Fruit fly (Drosophila melanogaster) ovary, adult (tissue): ENCODE measurements around the gene CG13793.
"Not testable (repeated sequence)": the region's sequence is repeated elsewhere in the genome, so short reads cannot be mapped to it uniquely, and the experiment has no call there.

ENCODE experiments used
- CG17801 ChIP-seq: fragments of 200-800 bp; optimal IDR thresholded peaks from 2 replicates; lab custom pipeline; 2019; ENCODE audit warnings: missing biosample characterization, mild to moderate bottlenecking, missing genetic modification characterization, moderate library complexity; ENCODE audit not compliant: partially characterized antibody

CG13793 gene

dm6 chr2L:7719387-7719786 is at the start of gene CG13793:
TSS of gene CG13793 (minus strand) at chr2L:7719487.
- TF ChIP-seq CG17801 (GFP tag; lab: Kevin White, UChicago): no peak

DNA sequence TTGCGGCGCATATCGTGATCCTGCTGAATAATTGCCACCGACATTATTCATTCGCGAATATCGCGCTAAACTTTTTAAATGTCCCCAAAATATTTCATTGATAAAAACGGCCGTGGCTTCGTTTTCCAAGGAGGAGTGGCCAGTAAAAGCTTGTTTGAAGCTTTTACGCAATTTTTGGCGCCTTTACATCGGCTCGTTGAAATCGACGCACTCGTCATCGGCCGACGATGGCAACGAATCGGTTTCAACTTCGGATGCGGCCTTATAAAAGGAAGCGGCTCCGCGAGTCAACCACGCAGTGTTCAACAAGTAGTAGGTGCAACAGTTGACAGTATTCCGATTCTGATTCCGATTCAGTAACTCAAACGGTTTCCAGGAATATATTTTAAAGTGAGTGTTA is 48.0 kb upstream of the CG13793 start, which contains the start of gene CG7191:
TSS of gene CG7191 (plus strand) at position 301 of the 400 bp plus-strand sequence.
- no peak for TF ChIP-seq CG17801 (GFP tag; lab: Kevin White, UChicago)

DNA sequence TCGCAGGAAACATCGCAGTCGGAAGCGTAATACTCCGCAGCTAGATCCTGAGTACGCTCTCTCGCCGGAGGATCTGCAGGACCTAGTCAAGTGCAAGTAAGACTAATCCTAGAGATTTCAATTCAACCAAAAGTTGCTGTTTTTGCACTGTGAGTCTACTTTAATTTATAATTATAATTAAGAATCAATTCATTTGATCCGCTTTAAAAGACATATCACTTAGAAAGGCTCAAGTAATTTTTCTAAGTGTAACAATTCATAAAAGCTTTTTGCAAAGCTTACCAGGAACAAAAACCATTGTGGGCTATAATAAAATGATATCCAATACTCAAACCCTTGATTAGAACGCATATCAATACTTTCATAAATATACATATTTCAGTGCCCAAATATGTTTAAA is 37.5 kb upstream of the CG13793 start:
- no peak for TF ChIP-seq CG17801 (GFP tag; lab: Kevin White, UChicago)

DNA sequence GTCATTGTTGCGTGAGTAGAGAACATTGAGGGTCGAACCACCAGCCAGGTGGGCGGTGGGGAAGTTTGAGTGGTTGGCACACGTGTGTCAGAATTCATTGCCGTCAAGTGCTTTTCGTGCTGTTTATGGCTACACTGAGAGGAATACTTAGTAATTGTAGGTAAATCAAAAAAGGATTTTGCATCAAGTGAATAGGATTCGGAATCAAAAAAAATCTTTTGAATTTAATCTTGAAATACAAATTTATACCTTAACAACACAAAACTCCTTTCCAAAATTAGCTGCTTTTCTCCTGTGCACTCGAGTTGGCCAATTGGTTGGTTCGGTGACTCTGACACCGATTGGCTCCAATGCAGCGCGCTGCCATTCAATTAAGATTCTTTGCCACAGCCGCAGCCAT is 35.3 kb upstream of the CG13793 start:
- no peak for TF ChIP-seq CG17801 (GFP tag; lab: Kevin White, UChicago)

DNA sequence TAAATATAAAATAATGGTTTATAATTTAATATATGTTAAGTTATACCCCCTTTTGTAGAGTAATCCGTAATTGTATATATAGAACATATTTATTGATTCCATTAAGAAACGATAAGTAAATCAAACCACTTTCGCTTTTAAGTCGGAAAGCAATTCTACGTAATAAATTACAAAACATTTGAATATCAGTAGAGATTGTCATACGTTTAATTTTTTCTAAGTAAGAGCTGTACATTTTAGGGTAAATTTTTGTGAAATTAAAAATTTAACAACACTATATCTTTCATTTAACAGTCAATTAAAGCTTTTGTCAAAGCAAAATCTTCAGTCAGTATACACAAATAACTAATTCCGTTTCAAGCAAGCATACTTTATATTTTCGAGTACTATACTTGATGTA is 34.6 kb upstream of the CG13793 start, which contains the start of gene CG46025:
TSS of gene CG46025 (plus strand) at position 301 of the 400 bp plus-strand sequence.
- TF ChIP-seq CG17801 (GFP tag; lab: Kevin White, UChicago): no peak

dm6 chr2L:7753086-7753485 is 33.8 kb upstream of the CG13793 start, which contains the start of gene CG7203:
TSS of gene CG7203 (minus strand) at chr2L:7753186.
- no peak for TF ChIP-seq CG17801 (GFP tag; lab: Kevin White, UChicago)

- no peak for TF ChIP-seq CG17801 (GFP tag; lab: Kevin White, UChicago)
These were observed 31.4 kb upstream of the CG13793 start for dm6 chr2L:7750631-7751161.

DNA sequence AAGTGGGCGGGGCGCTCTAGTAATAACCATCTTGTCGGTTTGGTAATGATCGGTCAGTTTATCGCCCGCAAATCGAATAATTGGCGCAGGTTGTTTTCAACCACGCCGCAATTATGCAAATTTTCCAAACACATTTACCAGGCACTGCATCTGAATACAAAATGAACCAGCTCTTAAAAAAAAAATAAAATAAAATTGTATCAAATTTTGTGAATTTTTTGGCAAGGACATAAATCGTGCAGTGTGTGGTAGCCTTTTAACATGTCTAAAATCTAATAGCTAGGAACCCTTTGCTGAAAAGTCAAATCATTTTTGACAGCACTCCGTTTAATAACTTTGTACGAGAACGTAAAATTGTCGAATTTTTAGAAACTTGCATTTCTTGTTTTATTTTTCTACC is 27.7 kb upstream of the CG13793 start, which contains the start of gene ATPsynGL:
TSS of gene ATPsynGL (plus strand) at position 301 of the 400 bp plus-strand sequence.
- no peak for TF ChIP-seq CG17801 (GFP tag; lab: Kevin White, UChicago)

DNA sequence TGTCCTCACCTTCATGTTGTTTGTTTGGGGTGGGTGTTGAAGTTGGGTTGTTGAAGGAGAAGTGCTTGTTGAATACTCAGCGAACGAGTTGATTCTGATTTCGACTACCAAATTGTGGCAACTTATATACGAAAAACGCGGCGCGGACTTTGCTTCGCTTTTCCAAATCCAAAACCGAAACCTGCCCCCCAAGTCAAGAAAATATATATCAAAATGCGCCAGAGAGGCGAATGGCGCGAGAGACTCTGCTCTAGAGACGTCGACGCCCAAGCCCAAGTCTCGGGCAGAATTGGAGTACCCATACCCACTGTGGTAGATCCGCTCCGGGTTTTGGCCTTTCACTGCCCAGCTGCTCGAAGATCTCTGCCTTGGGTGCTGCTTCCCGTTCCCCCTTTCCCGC is 25.5 kb upstream of the CG13793 start, which contains the start of gene CG7214:
TSS of gene CG7214 (minus strand) at position 101 of the 400 bp plus-strand sequence.
- TF ChIP-seq CG17801 (GFP tag; lab: Kevin White, UChicago): no peak

DNA sequence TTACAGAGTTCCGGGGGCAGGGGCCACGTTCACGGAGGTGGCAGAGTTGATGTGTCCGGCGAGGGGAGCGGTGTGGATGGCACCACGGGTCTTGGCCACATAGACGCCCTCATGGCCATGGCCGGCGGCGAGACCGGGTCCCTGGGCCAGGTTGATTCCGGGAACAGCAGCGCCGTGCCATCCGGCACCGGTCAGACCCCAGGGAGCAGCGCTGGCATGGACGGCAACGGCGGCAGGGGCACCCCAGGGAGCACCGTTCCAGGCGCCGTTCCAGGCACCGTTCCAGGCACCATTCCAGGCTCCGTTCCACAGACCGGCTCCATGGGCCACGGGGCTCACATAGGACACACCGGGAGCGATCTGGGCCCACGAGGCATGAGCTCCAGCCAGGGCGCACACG is 24.9 kb upstream of the CG13793 start:
- TF ChIP-seq CG17801 (GFP tag; lab: Kevin White, UChicago): no peak

- TF ChIP-seq CG17801 (GFP tag; lab: Kevin White, UChicago): no peak
These were observed 22.1 kb upstream of the CG13793 start, which contains the start of gene Acp1 for dm6 chr2L:7741437-7741836. TSS of gene Acp1 (minus strand) at chr2L:7741537.

- TF ChIP-seq CG17801 (GFP tag; lab: Kevin White, UChicago): not testable (repeated sequence)
These were observed 19.4 kb upstream of the CG13793 start, which contains the start of gene CG31904 for dm6 chr2L:7738709-7739108. TSS of gene CG31904 (minus strand) at chr2L:7738809.

DNA sequence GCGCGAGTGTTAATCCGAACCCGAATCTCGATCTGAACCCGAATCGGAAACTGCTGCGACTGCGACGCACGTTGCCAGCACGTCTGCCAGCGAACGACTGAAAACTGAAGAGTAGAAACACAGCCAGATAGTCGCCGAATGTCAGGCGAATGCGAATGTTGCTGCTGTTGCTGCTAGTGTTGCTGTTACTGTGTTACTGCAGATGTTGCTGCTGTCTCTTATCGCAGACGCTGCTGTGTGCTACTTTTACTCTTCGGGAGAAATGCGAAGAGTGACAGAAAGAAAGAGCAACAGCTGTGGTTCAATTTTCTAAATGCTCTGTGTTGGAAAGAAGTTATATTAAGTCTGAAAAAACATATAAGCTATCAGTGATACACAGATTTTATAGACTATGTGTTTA is 13.3 kb upstream of the CG13793 start, which contains the start of gene CG13796:
TSS of gene CG13796 (minus strand) at position 101 of the 400 bp plus-strand sequence.
- TF ChIP-seq CG17801 (GFP tag; lab: Kevin White, UChicago): not testable (repeated sequence)

DNA sequence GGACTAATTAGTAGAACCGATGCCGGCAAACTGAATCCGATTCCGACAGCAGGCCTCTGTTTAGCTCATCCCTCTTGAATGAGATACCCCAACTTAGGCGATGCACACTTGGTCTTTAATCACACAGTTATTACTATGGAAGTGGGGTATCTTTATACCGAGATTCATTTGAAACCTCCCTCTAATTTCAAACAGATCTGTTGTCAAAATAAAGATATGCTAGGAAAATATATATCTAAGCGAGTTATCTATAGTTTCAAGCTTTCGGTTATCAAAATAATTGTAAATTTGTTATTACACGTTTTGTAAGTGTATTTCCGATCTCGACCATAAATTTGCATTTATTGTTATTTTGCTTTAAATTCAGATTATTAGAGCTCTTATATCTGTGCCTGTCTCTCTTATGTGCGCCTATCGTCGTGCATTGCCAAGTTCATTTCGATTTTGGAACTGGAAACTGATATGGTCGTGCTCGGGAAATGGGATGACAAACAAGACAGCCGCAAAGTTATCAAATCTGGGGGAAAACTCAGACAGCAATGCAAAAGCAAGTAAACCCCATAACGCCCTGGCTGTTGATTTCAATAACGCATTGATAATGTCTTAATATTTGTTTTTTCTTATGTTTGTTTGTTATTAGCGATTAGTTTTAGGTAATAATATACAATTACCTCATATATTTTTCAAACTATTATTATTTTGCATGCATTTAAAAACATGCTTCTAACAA is 7.1 kb upstream of the CG13793 start, which contains the start of gene CG13795:
TSS of gene CG13795 (minus strand) at position 31 of the 730 bp plus-strand sequence.
- no peak for TF ChIP-seq CG17801 (GFP tag; lab: Kevin White, UChicago)

DNA sequence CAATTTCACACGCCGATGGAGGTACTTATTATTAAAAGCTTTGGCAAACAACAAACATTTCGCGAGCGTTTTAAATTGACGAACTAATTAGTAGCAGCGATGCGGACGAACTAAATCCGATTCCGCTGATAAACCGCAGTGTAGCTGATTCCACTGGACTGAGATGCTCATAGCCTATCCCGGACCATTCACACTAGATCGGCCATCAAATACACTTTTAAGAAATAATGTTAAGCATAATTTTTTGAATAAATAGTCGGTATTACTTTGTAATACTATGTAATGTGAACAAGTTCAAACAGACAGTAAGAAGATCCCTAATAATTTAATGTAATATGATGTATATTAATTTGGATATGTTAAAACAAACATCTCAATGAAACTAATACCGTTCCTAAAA is 3.4 kb upstream of the CG13793 start, which contains the start of gene CG13794:
TSS of gene CG13794 (minus strand) at position 101 of the 400 bp plus-strand sequence.
- TF ChIP-seq CG17801 (GFP tag; lab: Kevin White, UChicago): no peak
